Fruit fly (Drosophila melanogaster) whole organism, embryonic: ENCODE measurements around the gene CG3841.
A peak's percentile ranks its signal among the peaks of the same experiment; 100 is the strongest.

Source experiments
- Adf1 ChIP-seq: fragments of 200-800 bp; sonication (Bioruptor generic); IDR thresholded peaks from 2 replicates; pipeline ENCODE4 v1.3.6; 2022; ENCODE audit warnings: missing biosample characterization, missing genetic modification characterization
- B-H1 ChIP-seq: fragments of 200-800 bp; sonication (Bioruptor generic); IDR thresholded peaks from 3 replicates; pipeline ENCODE4 v1.3.6; 2022; ENCODE audit warnings: missing biosample characterization, missing genetic modification characterization
- CG10979 ChIP-seq: fragments of 200-800 bp; sonication (Bioruptor generic); optimal IDR thresholded peaks from 2 replicates; lab custom pipeline; 2018; ENCODE audit warnings: missing biosample characterization, mild to moderate bottlenecking, missing genetic modification characterization, moderate library complexity
- CG11247 ChIP-seq: fragments of 200-800 bp; sonication (Bioruptor generic); IDR thresholded peaks from 2 replicates; pipeline ENCODE4 v1.3.6; 2022; ENCODE audit warnings: missing biosample characterization, missing genetic modification characterization
- CG12769 ChIP-seq: fragments of 200-800 bp; sonication (Bioruptor generic); optimal IDR thresholded peaks from 2 replicates; lab custom pipeline; 2019; ENCODE audit warnings: missing biosample characterization, mild to moderate bottlenecking, missing genetic modification characterization, moderate library complexity
- CG14860 ChIP-seq: fragments of 200-800 bp; sonication (Bioruptor generic); IDR thresholded peaks from 3 replicates; pipeline ENCODE4 v1.3.6; 2022; ENCODE audit warnings: missing biosample characterization, missing genetic modification characterization; ENCODE audit not compliant: partially characterized antibody
- CG15011 ChIP-seq: fragments of 200-800 bp; sonication (Bioruptor generic); optimal IDR thresholded peaks from 3 replicates; lab custom pipeline; 2018; ENCODE audit warnings: missing biosample characterization, mild to moderate bottlenecking, missing genetic modification characterization
- CG17568 ChIP-seq: fragments of 200-800 bp; sonication (Bioruptor generic); optimal IDR thresholded peaks from 2 replicates; lab custom pipeline; 2018; ENCODE audit warnings: missing biosample characterization, mild to moderate bottlenecking, missing genetic modification characterization, moderate library complexity
- CG18262 ChIP-seq: fragments of 200-800 bp; optimal IDR thresholded peaks from 3 replicates; lab custom pipeline; 2019; ENCODE audit warnings: missing biosample characterization, mild to moderate bottlenecking, missing genetic modification characterization, moderate library complexity
- CG2202 ChIP-seq: fragments of 200-800 bp; sonication (Bioruptor generic); optimal IDR thresholded peaks from 2 replicates; lab custom pipeline; 2018; ENCODE audit warnings: missing biosample characterization, mild to moderate bottlenecking, missing genetic modification characterization
- CG32772 ChIP-seq: fragments of 200-800 bp; sonication (Bioruptor generic); IDR thresholded peaks from 2 replicates; pipeline ENCODE4 v1.3.6; 2022; ENCODE audit warnings: missing biosample characterization, missing genetic modification characterization
- CG4820 ChIP-seq: fragments of 200-800 bp; sonication (Bioruptor generic); optimal IDR thresholded peaks from 3 replicates; lab custom pipeline; 2016; ENCODE audit warnings: missing biosample characterization, missing genetic modification characterization
- CG6683 ChIP-seq: fragments of 200-800 bp; sonication (Bioruptor generic); optimal IDR thresholded peaks from 2 replicates; lab custom pipeline; 2017; ENCODE audit warnings: missing biosample characterization, mild to moderate bottlenecking, missing genetic modification characterization, missing genetic modification reagents
- CG8089 ChIP-seq: fragments of 200-800 bp; sonication (Bioruptor generic); optimal IDR thresholded peaks from 3 replicates; lab custom pipeline; 2016; ENCODE audit warnings: missing biosample characterization, missing genetic modification characterization
- CG8281 ChIP-seq: fragments of 200-800 bp; sonication (Bioruptor generic); optimal IDR thresholded peaks from 2 replicates; lab custom pipeline; 2018; ENCODE audit warnings: missing biosample characterization, mild to moderate bottlenecking, missing genetic modification characterization, moderate library complexity
- Dfd ChIP-seq, 2 experiments: fragments of >200 bp; optimal IDR thresholded peaks; 2 replicates each; lab custom pipeline; 2017; ENCODE audit warnings: missing biosample characterization in 2 of 2, missing genetic modification characterization in 2 of 2
- Drgx ChIP-seq: fragments of 200-800 bp; sonication (Bioruptor generic); IDR thresholded peaks from 2 replicates; pipeline ENCODE4 v1.3.6; 2022; ENCODE audit warnings: missing biosample characterization, missing genetic modification characterization
- GATAe ChIP-seq: fragments of 200-800 bp; sonication (Bioruptor generic); conservative IDR thresholded peaks from 2 replicates; pipeline ENCODE4 v1.3.6; 2022; ENCODE audit warnings: missing biosample characterization, missing genetic modification characterization
- Gug ChIP-seq: fragments of 200-800 bp; sonication (Bioruptor generic); IDR thresholded peaks from 4 replicates; pipeline ENCODE4 v1.3.6; 2022; ENCODE audit warnings: missing biosample characterization, missing genetic modification characterization
- HLH3B ChIP-seq: fragments of 200-800 bp; sonication (Bioruptor generic); IDR thresholded peaks from 2 replicates; pipeline ENCODE4 v1.3.6; 2022; ENCODE audit warnings: missing biosample characterization, missing genetic modification characterization
- Hr78 ChIP-seq, 2 experiments: fragments of 200-800 bp in 1 of 2; fragments of >200 bp in 1 of 2; sonication (Bioruptor generic) in 1 of 2; optimal IDR thresholded peaks; 2 replicates each; lab custom pipeline; 2017 to 2019; ENCODE audit warnings: missing biosample characterization in 2 of 2, missing genetic modification characterization in 2 of 2, mild to moderate bottlenecking in 1 of 2, moderate library complexity in 1 of 2
- Mad ChIP-seq: fragments of 200-800 bp; sonication (Bioruptor generic); optimal IDR thresholded peaks from 2 replicates; lab custom pipeline; 2016; ENCODE audit warnings: missing biosample characterization, missing genetic modification characterization
- Meics ChIP-seq: fragments of 200-800 bp; sonication (Bioruptor generic); optimal IDR thresholded peaks from 2 replicates; lab custom pipeline; 2017; ENCODE audit warnings: missing biosample characterization, mild to moderate bottlenecking, missing genetic modification characterization
- Mes4 ChIP-seq: fragments of 200-800 bp; sonication (Bioruptor generic); optimal IDR thresholded peaks from 2 replicates; lab custom pipeline; 2016; ENCODE audit warnings: missing biosample characterization, missing genetic modification characterization
- Oli ChIP-seq: fragments of 200-800 bp; sonication (Bioruptor generic); optimal IDR thresholded peaks from 2 replicates; lab custom pipeline; 2018; ENCODE audit warnings: missing biosample characterization, mild to moderate bottlenecking, missing genetic modification characterization, moderate library complexity
- Optix ChIP-seq: fragments of 200-800 bp; sonication (Bioruptor generic); IDR thresholded peaks from 3 replicates; pipeline ENCODE4 v1.3.6; 2022; ENCODE audit warnings: missing biosample characterization, missing genetic modification characterization
- Rfx ChIP-seq: fragments of 200-800 bp; sonication (Bioruptor generic); IDR thresholded peaks from 2 replicates; pipeline ENCODE4 v1.3.6; 2022; ENCODE audit warnings: missing biosample characterization, missing genetic modification characterization
- Trl ChIP-seq, 3 experiments: fragments of >200 bp in 2 of 3; fragments of 200-800 bp in 1 of 3; sonication (Bioruptor generic) in 1 of 3; optimal IDR thresholded peaks; 2 replicates in 1 of 3; 3 replicates in 2 of 3; lab custom pipeline; 2016 to 2017; ENCODE audit warnings: missing biosample characterization in 1 of 3, missing genetic modification characterization in 1 of 3
- YL-1 ChIP-seq: fragments of 200-800 bp; sonication (Bioruptor generic); optimal IDR thresholded peaks from 3 replicates; lab custom pipeline; 2017; ENCODE audit warnings: missing biosample characterization, mild to moderate bottlenecking, missing genetic modification characterization
- amos ChIP-seq: fragments of 200-800 bp; sonication (Bioruptor generic); IDR thresholded peaks from 2 replicates; pipeline ENCODE4 v1.3.6; 2022; ENCODE audit warnings: missing biosample characterization, missing genetic modification characterization; ENCODE audit not compliant: partially characterized antibody
- btn ChIP-seq: fragments of 200-800 bp; sonication (Bioruptor generic); optimal IDR thresholded peaks from 2 replicates; lab custom pipeline; 2016; ENCODE audit warnings: missing biosample characterization, missing genetic modification characterization
- cato ChIP-seq: fragments of 200-800 bp; sonication (Bioruptor generic); optimal IDR thresholded peaks from 2 replicates; lab custom pipeline; 2016; ENCODE audit warnings: missing biosample characterization, missing genetic modification characterization, borderline replicate concordance
- dimm ChIP-seq: fragments of 200-800 bp; sonication (Bioruptor generic); IDR thresholded peaks from 2 replicates; pipeline ENCODE4 v1.3.6; 2022; ENCODE audit warnings: missing biosample characterization, missing genetic modification characterization
- dpn ChIP-seq, 2 experiments: fragments of 200-800 bp; sonication (Bioruptor generic); optimal IDR thresholded peaks; 3 replicates each; lab custom pipeline; 2016; ENCODE audit warnings: missing biosample characterization in 2 of 2, missing genetic modification characterization in 2 of 2
- esg ChIP-seq: fragments of 200-800 bp; sonication (Bioruptor generic); conservative IDR thresholded peaks from 2 replicates; pipeline ENCODE4 v1.3.6; 2022; ENCODE audit warnings: missing biosample characterization, missing genetic modification characterization
- hb ChIP-seq: fragments of 200-800 bp; sonication (Bioruptor generic); IDR thresholded peaks from 3 replicates; pipeline ENCODE4 v1.3.6; 2022; ENCODE audit warnings: missing biosample characterization, missing genetic modification characterization; ENCODE audit not compliant: partially characterized antibody
- hth ChIP-seq: fragments of >200 bp; optimal IDR thresholded peaks from 2 replicates; lab custom pipeline; 2017; ENCODE audit warnings: inconsistent platforms
- ind ChIP-seq: fragments of 200-800 bp; sonication (Bioruptor generic); optimal IDR thresholded peaks from 3 replicates; lab custom pipeline; 2016; ENCODE audit warnings: missing biosample characterization, missing genetic modification characterization
- inv ChIP-seq: fragments of 200-800 bp; sonication (Bioruptor generic); IDR thresholded peaks from 2 replicates; pipeline ENCODE4 v1.3.6; 2022; ENCODE audit warnings: missing biosample characterization, missing genetic modification characterization; ENCODE audit not compliant: partially characterized antibody
- lmd ChIP-seq: fragments of 200-800 bp; sonication (Bioruptor generic); IDR thresholded peaks from 2 replicates; pipeline ENCODE4 v1.3.6; 2022; ENCODE audit warnings: missing biosample characterization, missing genetic modification characterization
- lov ChIP-seq, 2 experiments: fragments of 200-800 bp in 1 of 2; fragments of >200 bp in 1 of 2; sonication (Bioruptor generic) in 1 of 2; IDR thresholded peaks in 1 of 2; optimal IDR thresholded peaks in 1 of 2; 2 replicates in 1 of 2; 3 replicates in 1 of 2; pipeline versions ENCODE4 v1.3.6 to Lab custom; 2017 to 2022; ENCODE audit warnings: missing biosample characterization in 1 of 2, missing genetic modification characterization in 1 of 2
- scrt ChIP-seq: fragments of 200-800 bp; sonication (Bioruptor generic); optimal IDR thresholded peaks from 2 replicates; lab custom pipeline; 2018; ENCODE audit warnings: missing biosample characterization, mild to moderate bottlenecking, missing genetic modification characterization, moderate library complexity
- sd ChIP-seq: fragments of 200-800 bp; sonication (Bioruptor generic); optimal IDR thresholded peaks from 3 replicates; lab custom pipeline; 2018; ENCODE audit warnings: missing biosample characterization, mild to moderate bottlenecking, missing genetic modification characterization, moderate library complexity
- sima ChIP-seq: fragments of 200-800 bp; sonication (Bioruptor generic); optimal IDR thresholded peaks from 2 replicates; lab custom pipeline; 2016; ENCODE audit warnings: missing biosample characterization, missing genetic modification characterization
- sna ChIP-seq: fragments of 200-800 bp; sonication (Bioruptor generic); IDR thresholded peaks from 2 replicates; pipeline ENCODE4 v1.3.6; 2022; ENCODE audit warnings: missing biosample characterization, missing genetic modification characterization; ENCODE audit not compliant: partially characterized antibody
- ssp ChIP-seq: fragments of 200-800 bp; sonication (Bioruptor generic); IDR thresholded peaks from 2 replicates; pipeline ENCODE4 v1.3.6; 2022; ENCODE audit warnings: missing biosample characterization, missing genetic modification characterization
- tap ChIP-seq: fragments of 200-800 bp; optimal IDR thresholded peaks from 3 replicates; lab custom pipeline; 2019; ENCODE audit warnings: missing biosample characterization, mild to moderate bottlenecking, missing genetic modification characterization, moderate library complexity
- tin ChIP-seq: fragments of 200-800 bp; sonication (Bioruptor generic); optimal IDR thresholded peaks from 3 replicates; lab custom pipeline; 2016; ENCODE audit warnings: missing biosample characterization, missing genetic modification characterization
- trem ChIP-seq: fragments of 200-800 bp; optimal IDR thresholded peaks from 3 replicates; lab custom pipeline; 2019; ENCODE audit warnings: missing biosample characterization, mild to moderate bottlenecking, missing genetic modification characterization, moderate library complexity

The CG3841 gene

dm6 chr2L:9576269-9576933 is 12.9 kb upstream of the CG3841 start, which contains the start of gene Mtpalpha (continued):
- TF ChIP-seq B-H1 (GFP tag; lab: Robert Waterston, UW) (no peak), btn (GFP tag; lab: Kevin White, UChicago) (no peak), Optix (no peak), inv (GFP tag; lab: Robert Waterston, UW) (no peak), cato (GFP tag; lab: Kevin White, UChicago) (no peak), Mad (GFP tag; lab: Kevin White, UChicago) (no peak), CG11247 (GFP tag; lab: Robert Waterston, UW) (peak; percentile 61), Dfd (GFP tag; optimal IDR thresholded peaks at IDR 0.05; lab: Kevin White, UChicago) (no peak), Mes4 (GFP tag; lab: Kevin White, UChicago) (no peak), CG18262 (no peak), GATAe (GFP tag; lab: Robert Waterston, UW) (no peak), sna (GFP tag; lab: Robert Waterston, UW) (no peak), Oli (no peak), trem (tag; lab: Kevin White, UChicago) (peak; percentile 6), CG12769 (tag; lab: Kevin White, UChicago) (no peak), CG17568 (GFP tag; lab: Kevin White, UChicago) (no peak), tap (no peak), hth (lab: Kevin White, UChicago) (no peak), CG15011 (GFP tag; lab: Kevin White, UChicago) (no peak), CG6683 (GFP tag; lab: Kevin White, UChicago) (no peak), lov (optimal IDR thresholded peaks at IDR 0.05; lab: Kevin White, UChicago) (no peak), lov (GFP tag; IDR thresholded peaks at IDR 0.05; lab: Robert Waterston, UW) (no peak), Trl (optimal IDR thresholded peaks at IDR 0.05; lab: Kevin White, UChicago) (peak in 1 of 2 experiments; percentile 13), Trl (GFP tag; optimal IDR thresholded peaks at IDR 0.05; lab: Kevin White, UChicago) (peak; percentile 27), lmd (GFP tag; lab: Robert Waterston, UW) (peak; percentile 33; the same call in 1 of the 2 replicates), sima (GFP tag; lab: Kevin White, UChicago) (no peak), HLH3B (GFP tag; lab: Robert Waterston, UW) (no peak), esg (GFP tag; lab: Robert Waterston, UW) (no peak), Meics (GFP tag; lab: Kevin White, UChicago) (peak; percentile 49), scrt (GFP tag; lab: Kevin White, UChicago) (peak; percentile 99), CG8089 (GFP tag; lab: Kevin White, UChicago) (peak; percentile 60), Drgx (GFP tag; lab: Robert Waterston, UW) (peak; percentile 90), ind (GFP tag; lab: Kevin White, UChicago) (peak; percentile 15), CG2202 (tag; lab: Kevin White, UChicago) (no peak), amos (GFP tag; lab: Robert Waterston, UW) (no peak), ssp (peak; percentile 47), Hr78 (GFP tag; optimal IDR thresholded peaks at IDR 0.05; lab: Kevin White, UChicago) (peak in 1 of 2 experiments; percentile 36), tin (GFP tag; lab: Kevin White, UChicago) (peak; percentile 47), dpn (GFP tag; optimal IDR thresholded peaks at IDR 0.05; lab: Kevin White, UChicago) (peak; percentile 9 to 44), hb (GFP tag; lab: Robert Waterston, UW) (no peak), YL-1 (GFP tag; lab: Kevin White, UChicago) (peak; percentile 67), sd (no peak), CG4820 (GFP tag; lab: Kevin White, UChicago) (no peak), Rfx (GFP tag; lab: Robert Waterston, UW) (peak; percentile 76; the same call in 1 of the 2 replicates), dimm (no peak), CG14860 (GFP tag; lab: Robert Waterston, UW) (no peak), Gug (GFP tag; lab: Robert Waterston, UW) (0 out of 4 replicates have a peak, but pooled peaks have one; percentile 20), CG8281 (tag; lab: Kevin White, UChicago) (no peak), CG32772 (GFP tag; lab: Robert Waterston, UW) (0 out of 2 replicates have a peak, but pooled peaks have one; percentile 31), Adf1 (GFP tag; lab: Robert Waterston, UW) (no peak), CG10979 (tag; lab: Kevin White, UChicago) (peak; percentile 100)
